Worm (Caenorhabditis elegans): ENCODE measurements around the gene Y105C5B.20.

DNA sequence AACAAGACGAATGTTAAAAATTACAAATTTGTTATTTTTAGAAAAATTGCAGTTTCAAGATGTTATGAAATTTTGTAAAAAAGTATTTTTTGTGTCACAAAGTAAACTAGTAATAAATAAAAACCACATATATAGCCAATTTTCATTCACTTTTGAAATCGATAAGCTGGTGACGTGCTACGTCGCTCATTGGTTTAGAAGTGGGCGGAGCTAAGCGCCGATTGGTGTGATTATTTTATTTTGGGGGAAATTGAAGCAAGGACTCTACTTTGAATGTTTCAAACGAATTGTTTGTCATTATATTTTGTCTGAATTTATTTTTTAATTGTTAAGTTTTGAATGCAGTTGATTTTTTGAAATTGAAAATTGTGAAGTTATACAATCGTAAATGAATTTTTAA, 39.9 kb upstream of the Y105C5B.20 start:
- TF ChIP-seq W03F9.2 (tag; optimal IDR thresholded peaks at IDR 0.05) (no peak), dao-5 (tag; optimal IDR thresholded peaks at IDR 0.05) (no peak), him-1 (tag; optimal IDR thresholded peaks at IDR 0.05) (no peak)

Data from whole organism, L4/young adult.